Fruit fly (Drosophila melanogaster) whole organism, embryonic: ENCODE data around the gene armi.
A peak's percentile ranks its signal among the peaks of the same experiment; 100 is the strongest.

Experiments used
- CG10147 ChIP-seq: fragments of 200-800 bp; sonication (Bioruptor generic); optimal IDR thresholded peaks from 2 replicates; lab custom pipeline; 2019; ENCODE audit warnings: missing biosample characterization, mild to moderate bottlenecking, missing genetic modification characterization, moderate library complexity
- CG10543 ChIP-seq: fragments of 200-800 bp; sonication (Bioruptor generic); optimal IDR thresholded peaks from 3 replicates; lab custom pipeline; 2017; ENCODE audit warnings: missing biosample characterization, mild to moderate bottlenecking, missing genetic modification characterization, moderate library complexity
- CG12071 ChIP-seq: fragments of 200-800 bp; sonication (Bioruptor generic); optimal IDR thresholded peaks from 3 replicates; lab custom pipeline; 2018; ENCODE audit warnings: missing biosample characterization, mild to moderate bottlenecking, missing genetic modification characterization
- CG13123 ChIP-seq: fragments of 200-800 bp; sonication (Bioruptor generic); optimal IDR thresholded peaks from 2 replicates; lab custom pipeline; 2016; ENCODE audit warnings: missing biosample characterization, missing genetic modification characterization
- CG14441 ChIP-seq: fragments of 200-800 bp; sonication (Bioruptor generic); IDR thresholded peaks from 2 replicates; pipeline ENCODE4 v1.3.6; 2022; ENCODE audit warnings: missing biosample characterization, missing genetic modification characterization
- CG15601 ChIP-seq: fragments of 200-800 bp; sonication (Bioruptor generic); optimal IDR thresholded peaks from 3 replicates; lab custom pipeline; 2019; ENCODE audit warnings: missing biosample characterization, mild to moderate bottlenecking, missing genetic modification characterization, moderate library complexity
- CG17361 ChIP-seq: fragments of 200-800 bp; sonication (Bioruptor generic); IDR thresholded peaks from 3 replicates; pipeline ENCODE4 v1.3.6; 2022; ENCODE audit warnings: missing biosample characterization, missing genetic modification characterization
- CG17912 ChIP-seq: fragments of 200-800 bp; sonication (Bioruptor generic); optimal IDR thresholded peaks from 2 replicates; lab custom pipeline; 2018; ENCODE audit warnings: missing biosample characterization, mild to moderate bottlenecking, missing genetic modification characterization
- CG2120 ChIP-seq: fragments of 200-800 bp; sonication (Bioruptor generic); optimal IDR thresholded peaks from 3 replicates; lab custom pipeline; 2016; ENCODE audit warnings: missing biosample characterization, missing genetic modification characterization
- CG2678 ChIP-seq: fragments of 200-800 bp; sonication (Bioruptor generic); optimal IDR thresholded peaks from 3 replicates; lab custom pipeline; 2019; ENCODE audit warnings: missing biosample characterization, mild to moderate bottlenecking, missing genetic modification characterization, moderate library complexity
- CG30020 ChIP-seq: fragments of 200-800 bp; optimal IDR thresholded peaks from 2 replicates; lab custom pipeline; 2019; ENCODE audit warnings: missing biosample characterization, mild to moderate bottlenecking, missing genetic modification characterization, moderate library complexity
- CG32532 ChIP-seq: fragments of 200-800 bp; sonication (Bioruptor generic); IDR thresholded peaks from 2 replicates; pipeline ENCODE4 v1.3.6; 2022; ENCODE audit warnings: missing biosample characterization, missing genetic modification characterization
- CG4820 ChIP-seq: fragments of 200-800 bp; sonication (Bioruptor generic); optimal IDR thresholded peaks from 3 replicates; lab custom pipeline; 2016; ENCODE audit warnings: missing biosample characterization, missing genetic modification characterization
- CG6254 ChIP-seq: fragments of 200-800 bp; sonication (Bioruptor generic); optimal IDR thresholded peaks from 3 replicates; lab custom pipeline; 2017; ENCODE audit warnings: mild to moderate bottlenecking, missing biosample characterization, missing genetic modification reagents, missing genetic modification characterization
- CG6854 ChIP-seq: fragments of 200-800 bp; sonication (Bioruptor generic); optimal IDR thresholded peaks from 3 replicates; lab custom pipeline; 2017; ENCODE audit warnings: missing biosample characterization, mild to moderate bottlenecking, missing genetic modification characterization
- CG7963 ChIP-seq: fragments of 200-800 bp; sonication (Bioruptor generic); IDR thresholded peaks from 3 replicates; pipeline ENCODE4 v1.3.6; 2022; ENCODE audit warnings: missing biosample characterization, missing genetic modification characterization; ENCODE audit not compliant: partially characterized antibody
- CG9437 ChIP-seq: fragments of 200-800 bp; sonication (Bioruptor generic); optimal IDR thresholded peaks from 2 replicates; lab custom pipeline; 2018; ENCODE audit warnings: missing biosample characterization, mild to moderate bottlenecking, missing genetic modification characterization
- CG9932 ChIP-seq: fragments of 200-800 bp; sonication (Bioruptor generic); IDR thresholded peaks from 2 replicates; pipeline ENCODE4 v1.3.6; 2022; ENCODE audit warnings: missing biosample characterization, missing genetic modification characterization
- CrebB ChIP-seq: fragments of 200-800 bp; sonication (Bioruptor generic); optimal IDR thresholded peaks from 3 replicates; lab custom pipeline; 2018; ENCODE audit warnings: missing biosample characterization, mild to moderate bottlenecking, missing genetic modification characterization
- E2f2 ChIP-seq: fragments of 200-800 bp; sonication (Bioruptor generic); IDR thresholded peaks from 2 replicates; pipeline ENCODE4 v1.3.6; 2022; ENCODE audit warnings: missing biosample characterization, missing genetic modification characterization
- H15 ChIP-seq: fragments of 200-800 bp; sonication (Bioruptor generic); IDR thresholded peaks from 3 replicates; pipeline ENCODE4 v1.3.6; 2022; ENCODE audit warnings: missing biosample characterization, missing genetic modification characterization
- HmgD ChIP-seq: fragments of 200-800 bp; sonication (Bioruptor generic); optimal IDR thresholded peaks from 3 replicates; lab custom pipeline; 2016; ENCODE audit warnings: missing biosample characterization, missing genetic modification characterization
- Hr3 ChIP-seq: fragments of 200-800 bp; sonication (Bioruptor generic); optimal IDR thresholded peaks from 3 replicates; lab custom pipeline; 2016; ENCODE audit warnings: missing biosample characterization, missing genetic modification characterization
- Hr51 ChIP-seq, 2 experiments: fragments of 200-800 bp; sonication (Bioruptor generic); optimal IDR thresholded peaks; 2 replicates in 1 of 2; 3 replicates in 1 of 2; lab custom pipeline; 2016 to 2018; ENCODE audit warnings: missing biosample characterization in 2 of 2, missing genetic modification characterization in 2 of 2, mild to moderate bottlenecking in 1 of 2, moderate library complexity in 1 of 2
- Meics ChIP-seq: fragments of 200-800 bp; sonication (Bioruptor generic); optimal IDR thresholded peaks from 2 replicates; lab custom pipeline; 2017; ENCODE audit warnings: missing biosample characterization, mild to moderate bottlenecking, missing genetic modification characterization
- Oaz ChIP-seq: fragments of 200-800 bp; sonication (Bioruptor generic); IDR thresholded peaks from 2 replicates; pipeline ENCODE4 v1.3.6; 2022; ENCODE audit warnings: missing biosample characterization, missing genetic modification characterization
- Rx ChIP-seq: fragments of 200-800 bp; sonication (Bioruptor generic); IDR thresholded peaks from 2 replicates; pipeline ENCODE4 v1.3.6; 2022; ENCODE audit warnings: missing biosample characterization, missing genetic modification characterization
- Trl ChIP-seq, 3 experiments: fragments of >200 bp in 2 of 3; fragments of 200-800 bp in 1 of 3; sonication (Bioruptor generic) in 1 of 3; optimal IDR thresholded peaks; 2 replicates in 1 of 3; 3 replicates in 2 of 3; lab custom pipeline; 2016 to 2017; ENCODE audit warnings: missing biosample characterization in 1 of 3, missing genetic modification characterization in 1 of 3
- ab ChIP-seq: fragments of 200-800 bp; sonication (Bioruptor generic); optimal IDR thresholded peaks from 2 replicates; lab custom pipeline; 2016; ENCODE audit warnings: missing biosample characterization, missing genetic modification characterization
- ase ChIP-seq: fragments of 200-800 bp; sonication (Bioruptor generic); IDR thresholded peaks from 3 replicates; pipeline ENCODE4 v1.3.6; 2022; ENCODE audit warnings: missing biosample characterization, missing genetic modification characterization
- bsh ChIP-seq, 2 experiments: fragments of 200-800 bp; sonication (Bioruptor generic); optimal IDR thresholded peaks; 2 replicates each; lab custom pipeline; 2017 to 2018; ENCODE audit warnings: mild to moderate bottlenecking in 2 of 2, missing biosample characterization in 2 of 2, missing genetic modification characterization in 2 of 2, moderate library complexity in 1 of 2
- btn ChIP-seq: fragments of 200-800 bp; sonication (Bioruptor generic); optimal IDR thresholded peaks from 2 replicates; lab custom pipeline; 2016; ENCODE audit warnings: missing biosample characterization, missing genetic modification characterization
- caup ChIP-seq: fragments of 200-800 bp; sonication (Bioruptor generic); optimal IDR thresholded peaks from 3 replicates; lab custom pipeline; 2017; ENCODE audit warnings: missing biosample characterization, mild to moderate bottlenecking, missing genetic modification characterization, moderate library complexity; ENCODE audit not compliant: severe bottlenecking
- chif ChIP-seq, 2 experiments: fragments of 200-800 bp; sonication (Bioruptor generic); optimal IDR thresholded peaks; 3 replicates each; lab custom pipeline; 2016; ENCODE audit warnings: missing biosample characterization in 2 of 2, missing genetic modification characterization in 2 of 2
- dati ChIP-seq: fragments of 200-800 bp; sonication (Bioruptor generic); IDR thresholded peaks from 2 replicates; pipeline ENCODE4 v1.3.6; 2022; ENCODE audit warnings: missing biosample characterization, missing genetic modification characterization
- fu2 ChIP-seq: fragments of 200-800 bp; sonication (Bioruptor generic); optimal IDR thresholded peaks from 2 replicates; lab custom pipeline; 2016; ENCODE audit warnings: missing biosample characterization, missing genetic modification characterization
- her ChIP-seq: fragments of 200-800 bp; sonication (Bioruptor generic); optimal IDR thresholded peaks from 2 replicates; lab custom pipeline; 2016; ENCODE audit warnings: missing biosample characterization, missing genetic modification characterization
- kah ChIP-seq: fragments of 200-800 bp; sonication (Bioruptor generic); optimal IDR thresholded peaks from 2 replicates; lab custom pipeline; 2018; ENCODE audit warnings: missing biosample characterization, mild to moderate bottlenecking, missing genetic modification characterization
- lola ChIP-seq, 3 experiments: fragments of >200 bp in 2 of 3; fragments of 200-800 bp in 1 of 3; sonication (Bioruptor generic) in 1 of 3; optimal IDR thresholded peaks; 2 replicates each; lab custom pipeline; 2017 to 2019; ENCODE audit warnings: missing biosample characterization in 3 of 3, missing genetic modification characterization in 3 of 3, mild to moderate bottlenecking in 1 of 3, moderate library complexity in 1 of 3
- nerfin-1 ChIP-seq: fragments of 200-800 bp; sonication (Bioruptor generic); optimal IDR thresholded peaks from 3 replicates; lab custom pipeline; 2019; ENCODE audit warnings: missing biosample characterization, mild to moderate bottlenecking, missing genetic modification characterization, moderate library complexity
- oc ChIP-seq: fragments of 200-800 bp; sonication (Bioruptor generic); optimal IDR thresholded peaks from 2 replicates; lab custom pipeline; 2018; ENCODE audit warnings: missing biosample characterization, mild to moderate bottlenecking, missing genetic modification characterization, moderate library complexity
- org-1 ChIP-seq: fragments of 200-800 bp; sonication (Bioruptor generic); optimal IDR thresholded peaks from 2 replicates; lab custom pipeline; 2017; ENCODE audit warnings: missing biosample characterization, missing genetic modification characterization
- pfk ChIP-seq: fragments of 200-800 bp; sonication (Bioruptor generic); optimal IDR thresholded peaks from 2 replicates; lab custom pipeline; 2018; ENCODE audit warnings: missing biosample characterization, mild to moderate bottlenecking, missing genetic modification characterization, moderate library complexity
- pita ChIP-seq: fragments of 200-800 bp; sonication (Bioruptor generic); optimal IDR thresholded peaks from 2 replicates; lab custom pipeline; 2017; ENCODE audit warnings: missing biosample characterization, mild to moderate bottlenecking, missing genetic modification characterization
- sima ChIP-seq: fragments of 200-800 bp; sonication (Bioruptor generic); optimal IDR thresholded peaks from 2 replicates; lab custom pipeline; 2016; ENCODE audit warnings: missing biosample characterization, missing genetic modification characterization
- so ChIP-seq: fragments of 200-800 bp; sonication (Bioruptor generic); IDR thresholded peaks from 3 replicates; pipeline ENCODE4 v1.3.6; 2022; ENCODE audit warnings: missing biosample characterization, missing genetic modification characterization
- stwl ChIP-seq: fragments of 200-800 bp; sonication (Bioruptor generic); optimal IDR thresholded peaks from 3 replicates; lab custom pipeline; 2018; ENCODE audit warnings: missing biosample characterization, mild to moderate bottlenecking, missing genetic modification characterization, moderate library complexity
- trem ChIP-seq: fragments of 200-800 bp; optimal IDR thresholded peaks from 3 replicates; lab custom pipeline; 2019; ENCODE audit warnings: missing biosample characterization, mild to moderate bottlenecking, missing genetic modification characterization, moderate library complexity

Gene armi

dm6 chr3L:3419369-3420232 is 41.5 kb upstream of the armi start (continued):
- no peak for TF ChIP-seq chif (GFP tag; optimal IDR thresholded peaks at IDR 0.05; lab: Kevin White, UChicago)
- no peak for TF ChIP-seq fu2 (GFP tag; lab: Kevin White, UChicago)
- TF ChIP-seq Hr3 (GFP tag; lab: Kevin White, UChicago): no peak
- no peak for TF ChIP-seq org-1
- TF ChIP-seq CG6854 (GFP tag; lab: Kevin White, UChicago): no peak
- TF ChIP-seq ase (GFP tag; lab: Robert Waterston, UW): no peak
- no peak for TF ChIP-seq so (GFP tag; lab: Robert Waterston, UW)
- TF ChIP-seq CG7963 (GFP tag; lab: Robert Waterston, UW): no peak
- no peak for TF ChIP-seq pfk (GFP tag; lab: Kevin White, UChicago)
- 0 out of 2 replicates have a peak, but pooled peaks have one; percentile 16 for TF ChIP-seq CG9932 (GFP tag; lab: Robert Waterston, UW)
- TF ChIP-seq CG17361 (GFP tag; lab: Robert Waterston, UW): no peak; the same call in 2 of the 3 replicates
- no peak for TF ChIP-seq CG9437 (GFP tag; lab: Kevin White, UChicago)
- no peak for TF ChIP-seq Rx (GFP tag; lab: Robert Waterston, UW)
- no peak for TF ChIP-seq CG12071 (GFP tag; lab: Kevin White, UChicago)
- no peak for TF ChIP-seq ab (GFP tag; lab: Kevin White, UChicago)
- no peak for TF ChIP-seq nerfin-1
- no peak for TF ChIP-seq CG13123 (GFP tag; lab: Kevin White, UChicago)
- TF ChIP-seq her (GFP tag; lab: Kevin White, UChicago): no peak
- peak in 1 of 2 experiments; percentile 1 for TF ChIP-seq Hr51 (GFP tag; optimal IDR thresholded peaks at IDR 0.05; lab: Kevin White, UChicago)
- TF ChIP-seq CG17912 (GFP tag; lab: Kevin White, UChicago): no peak
- peak in 1 of 3 experiments; percentile 40 for TF ChIP-seq lola (GFP tag; optimal IDR thresholded peaks at IDR 0.05; lab: Kevin White, UChicago)
- TF ChIP-seq kah (GFP tag; lab: Kevin White, UChicago): no peak
- no peak for TF ChIP-seq btn
- peak in 1 of 2 experiments; percentile 3 for TF ChIP-seq bsh (GFP tag; optimal IDR thresholded peaks at IDR 0.05; lab: Kevin White, UChicago)
- TF ChIP-seq CG6254 (GFP tag; lab: Kevin White, UChicago): no peak
- no peak for TF ChIP-seq E2f2 (GFP tag; lab: Robert Waterston, UW)
- TF ChIP-seq Oaz (GFP tag; lab: Robert Waterston, UW): no peak
- peak in 1 of 2 experiments; percentile 51 for TF ChIP-seq Trl (optimal IDR thresholded peaks at IDR 0.05; lab: Kevin White, UChicago)
- TF ChIP-seq Trl (GFP tag; optimal IDR thresholded peaks at IDR 0.05; lab: Kevin White, UChicago): no peak
- peak; percentile 9 for TF ChIP-seq CG2678
- TF ChIP-seq CG10543 (GFP tag; lab: Kevin White, UChicago): no peak
- TF ChIP-seq CG32532: no peak
- no peak for TF ChIP-seq CG4820 (GFP tag; lab: Kevin White, UChicago)
- peak; percentile 2 for TF ChIP-seq CG2120 (GFP tag; lab: Kevin White, UChicago)
- no peak for TF ChIP-seq pita
- TF ChIP-seq CG15601: no peak
- no peak for TF ChIP-seq sima
- TF ChIP-seq CG30020 (tag; lab: Kevin White, UChicago): no peak
- TF ChIP-seq oc (tag; lab: Kevin White, UChicago): no peak
- no peak for TF ChIP-seq Meics (GFP tag; lab: Kevin White, UChicago)
- no peak for TF ChIP-seq CG10147 (GFP tag; lab: Kevin White, UChicago)
- no peak for TF ChIP-seq HmgD (GFP tag; lab: Kevin White, UChicago)
- no peak for TF ChIP-seq trem
- TF ChIP-seq CrebB (tag; lab: Kevin White, UChicago): no peak
- TF ChIP-seq CG14441: 0 out of 2 replicates have a peak, but pooled peaks have one; percentile 29
- TF ChIP-seq caup (GFP tag; lab: Kevin White, UChicago): no peak
- TF ChIP-seq H15 (GFP tag; lab: Robert Waterston, UW): no peak
- no peak for TF ChIP-seq dati (GFP tag; lab: Robert Waterston, UW)
- no peak for TF ChIP-seq stwl
